Worm (Caenorhabditis elegans) whole organism, late embryonic: ENCODE data around the gene mtpn-1.

Experiments used
- C08G9.2 ChIP-seq: sonication (generic microtip); optimal IDR thresholded peaks from 2 replicates; lab custom pipeline; 2016; ENCODE audit warnings: mild to moderate bottlenecking, missing genetic modification characterization, moderate library complexity, missing compliant biosample characterization
- T23F11.4 ChIP-seq: fragments of 200-800 bp; sonication (Bioruptor generic); optimal IDR thresholded peaks from 2 replicates; lab custom pipeline; 2018; ENCODE audit warnings: mild to moderate bottlenecking, missing genetic modification characterization, missing compliant biosample characterization
- Y22D7AL.16 ChIP-seq: sonication (generic microtip); optimal IDR thresholded peaks from 2 replicates; lab custom pipeline; 2016; ENCODE audit warnings: missing genetic modification characterization, missing compliant biosample characterization
- ahr-1 ChIP-seq: sonication (generic microtip); optimal IDR thresholded peaks from 2 replicates; lab custom pipeline; 2016; ENCODE audit warnings: missing genetic modification characterization, missing compliant biosample characterization
- ceh-18 ChIP-seq: sonication (generic microtip); optimal IDR thresholded peaks from 2 replicates; lab custom pipeline; 2016; ENCODE audit warnings: missing genetic modification characterization, missing compliant biosample characterization
- ceh-19 ChIP-seq: fragments of 200-800 bp; sonication (Bioruptor generic); optimal IDR thresholded peaks from 2 replicates; lab custom pipeline; 2018; ENCODE audit warnings: mild to moderate bottlenecking, missing genetic modification characterization, missing compliant biosample characterization
- ceh-24 ChIP-seq: sonication (generic microtip); optimal IDR thresholded peaks from 2 replicates; lab custom pipeline; 2016; ENCODE audit warnings: mild to moderate bottlenecking, missing genetic modification characterization, missing compliant biosample characterization
- ceh-30 ChIP-seq: fragments of 150-350 bp; optimal IDR thresholded peaks from 2 replicates; lab custom pipeline; 2014; ENCODE audit warnings: missing biosample characterization, missing genetic modification characterization
- ceh-34 ChIP-seq: sonication (generic microtip); optimal IDR thresholded peaks from 2 replicates; lab custom pipeline; 2016; ENCODE audit warnings: mild to moderate bottlenecking, missing genetic modification characterization, missing compliant biosample characterization
- ceh-6 ChIP-seq: fragments of 200-800 bp; sonication (Bioruptor generic); optimal IDR thresholded peaks from 2 replicates; lab custom pipeline; 2018; ENCODE audit warnings: mild to moderate bottlenecking, missing genetic modification characterization, missing compliant biosample characterization
- dve-1 ChIP-seq: sonication (generic microtip); optimal IDR thresholded peaks from 2 replicates; lab custom pipeline; 2017; ENCODE audit warnings: antibody characterized with exemption, mild to moderate bottlenecking, missing genetic modification characterization, missing compliant biosample characterization
- elt-2 ChIP-seq: sonication (generic microtip); optimal IDR thresholded peaks from 2 replicates; lab custom pipeline; 2016; ENCODE audit warnings: missing genetic modification reagents, missing genetic modification characterization, missing compliant biosample characterization
- ets-4 ChIP-seq: sonication (generic microtip); optimal IDR thresholded peaks from 2 replicates; lab custom pipeline; 2016; ENCODE audit warnings: missing genetic modification characterization, missing compliant biosample characterization
- eyg-1 ChIP-seq: sonication (generic microtip); optimal IDR thresholded peaks from 2 replicates; lab custom pipeline; 2016; ENCODE audit warnings: missing genotype, missing genetic modification characterization, missing compliant biosample characterization
- fkh-6 ChIP-seq: sonication (generic microtip); optimal IDR thresholded peaks from 2 replicates; lab custom pipeline; 2016; ENCODE audit warnings: missing genetic modification characterization, missing compliant biosample characterization
- gmeb-2 ChIP-seq: sonication (generic microtip); optimal IDR thresholded peaks from 2 replicates; lab custom pipeline; 2016; ENCODE audit warnings: missing genetic modification characterization, inconsistent platforms, missing compliant biosample characterization
- hlh-15 ChIP-seq: sonication (generic microtip); optimal IDR thresholded peaks from 2 replicates; lab custom pipeline; 2016; ENCODE audit warnings: missing genetic modification characterization, missing compliant biosample characterization
- lim-6 ChIP-seq: sonication (generic microtip); optimal IDR thresholded peaks from 2 replicates; lab custom pipeline; 2016; ENCODE audit warnings: missing genetic modification characterization, missing compliant biosample characterization
- nfya-1 ChIP-seq: sonication (generic microtip); optimal IDR thresholded peaks from 2 replicates; lab custom pipeline; 2017; ENCODE audit warnings: missing genetic modification characterization, mild to moderate bottlenecking, missing compliant biosample characterization, antibody characterized with exemption, moderate library complexity
- nhr-232 ChIP-seq: sonication (generic microtip); optimal IDR thresholded peaks from 2 replicates; lab custom pipeline; 2016; ENCODE audit warnings: missing genetic modification characterization, missing compliant biosample characterization
- pat-9 ChIP-seq: fragments of 200-800 bp; sonication (Bioruptor generic); optimal IDR thresholded peaks from 2 replicates; lab custom pipeline; 2018; ENCODE audit warnings: mild to moderate bottlenecking, missing genetic modification characterization, moderate library complexity, missing compliant biosample characterization
- pha-2 ChIP-seq: sonication (generic microtip); optimal IDR thresholded peaks from 2 replicates; lab custom pipeline; 2017; ENCODE audit warnings: mild to moderate bottlenecking, missing genetic modification characterization, missing compliant biosample characterization
- pha-4 ChIP-seq: fragments of 150-350 bp; optimal IDR thresholded peaks from 2 replicates; lab custom pipeline; 2018; ENCODE audit warnings: missing biosample characterization, missing genetic modification reagents, missing genetic modification characterization
- pqm-1 ChIP-seq: sonication (generic microtip); optimal IDR thresholded peaks from 2 replicates; lab custom pipeline; 2016; ENCODE audit warnings: missing genetic modification characterization, missing compliant biosample characterization
- pros-1 ChIP-seq: fragments of 150-350 bp; optimal IDR thresholded peaks from 2 replicates; lab custom pipeline; 2014; ENCODE audit warnings: missing biosample characterization, missing genetic modification reagents, missing genetic modification characterization
- ref-2 ChIP-seq: sonication (generic microtip); optimal IDR thresholded peaks from 2 replicates; lab custom pipeline; 2016; ENCODE audit warnings: missing genetic modification characterization, missing compliant biosample characterization
- rnt-1 ChIP-seq: sonication (generic microtip); optimal IDR thresholded peaks from 2 replicates; lab custom pipeline; 2016; ENCODE audit warnings: missing genetic modification characterization, missing compliant biosample characterization
- sdc-2 ChIP-seq: sonication (generic microtip); optimal IDR thresholded peaks from 2 replicates; lab custom pipeline; 2016; ENCODE audit warnings: missing genotype, missing genetic modification characterization, missing compliant biosample characterization
- syd-9 ChIP-seq: sonication (generic microtip); optimal IDR thresholded peaks from 2 replicates; lab custom pipeline; 2016; ENCODE audit warnings: mild to moderate bottlenecking, missing genetic modification characterization, moderate library complexity, missing compliant biosample characterization
- tbx-2 ChIP-seq: sonication (generic microtip); optimal IDR thresholded peaks from 2 replicates; lab custom pipeline; 2016; ENCODE audit warnings: missing genetic modification characterization, missing compliant biosample characterization
- ttx-3 ChIP-seq: sonication (generic microtip); optimal IDR thresholded peaks from 2 replicates; lab custom pipeline; 2016; ENCODE audit warnings: missing genetic modification reagents, missing genetic modification characterization, missing compliant biosample characterization
- unc-3 ChIP-seq, 2 experiments: fragments of 200-800 bp in 1 of 2; sonication (Bioruptor generic) in 1 of 2; sonication (generic microtip) in 1 of 2; conservative IDR thresholded peaks in 1 of 2; optimal IDR thresholded peaks in 1 of 2; 2 replicates each; pipeline versions ENCODE4 v1.3.6 to Lab custom; 2016 to 2022; ENCODE audit warnings: missing compliant biosample characterization in 2 of 2, missing genetic modification characterization in 2 of 2, missing genetic modification reagents in 1 of 2
- unc-42 ChIP-seq: sonication (generic microtip); optimal IDR thresholded peaks from 2 replicates; lab custom pipeline; 2016; ENCODE audit warnings: missing genotype, missing genetic modification characterization, missing compliant biosample characterization
- unc-55 ChIP-seq: sonication (generic microtip); optimal IDR thresholded peaks from 2 replicates; lab custom pipeline; 2017; ENCODE audit warnings: missing biosample characterization, missing genetic modification reagents, missing genetic modification characterization
- unc-86 ChIP-seq: sonication (generic microtip); optimal IDR thresholded peaks from 2 replicates; lab custom pipeline; 2016; ENCODE audit warnings: missing genetic modification characterization, missing compliant biosample characterization
- zip-5 ChIP-seq: sonication (generic microtip); optimal IDR thresholded peaks from 2 replicates; lab custom pipeline; 2016; ENCODE audit warnings: missing genetic modification characterization, missing compliant biosample characterization

The mtpn-1 gene

ce11 chrX:2446185-2446584 lies 38.9 kb downstream of the mtpn-1 start:
- TF ChIP-seq ceh-30 (tag; lab: Kevin White, UChicago) (no peak), pqm-1 (tag; lab: Kevin White, UChicago) (no peak), eyg-1 (tag; lab: Kevin White, UChicago) (no peak), dve-1 (tag; lab: Kevin White, UChicago) (no peak), gmeb-2 (tag; lab: Kevin White, UChicago) (no peak), sdc-2 (no peak), hlh-15 (no peak), pha-4 (no peak), ceh-24 (tag; lab: Kevin White, UChicago) (no peak), nfya-1 (tag; lab: Kevin White, UChicago) (no peak), unc-86 (no peak), unc-3 (GFP tag; conservative IDR thresholded peaks at IDR 0.05; lab: Robert Waterston, UW) (no peak), unc-3 (tag; optimal IDR thresholded peaks at IDR 0.05; lab: Kevin White, UChicago) (no peak), ref-2 (tag; lab: Kevin White, UChicago) (no peak)

- TF ChIP-seq C08G9.2 (no peak), nfya-1 (tag; lab: Kevin White, UChicago) (no peak), Y22D7AL.16 (tag; lab: Kevin White, UChicago) (no peak), lim-6 (tag; lab: Kevin White, UChicago) (no peak), T23F11.4 (GFP tag; lab: Kevin White, UChicago) (no peak), eyg-1 (tag; lab: Kevin White, UChicago) (no peak), ets-4 (tag; lab: Kevin White, UChicago) (no peak), syd-9 (no peak), tbx-2 (no peak), zip-5 (tag; lab: Kevin White, UChicago) (no peak), pha-2 (no peak), elt-2 (tag; lab: Kevin White, UChicago) (no peak), fkh-6 (tag; lab: Kevin White, UChicago) (no peak), ceh-19 (no peak), ceh-34 (tag; lab: Kevin White, UChicago) (no peak)
These were observed 39.9 kb downstream of the mtpn-1 start for ce11 chrX:2447214-2447613.

ce11 chrX:2450994-2451393 lies 43.7 kb downstream of the mtpn-1 start:
- TF ChIP-seq pat-9 (no peak), T23F11.4 (GFP tag; lab: Kevin White, UChicago) (no peak), ahr-1 (tag; lab: Kevin White, UChicago) (no peak), ceh-19 (no peak), unc-42 (tag; lab: Kevin White, UChicago) (peak; percentile 83), ceh-6 (GFP tag; lab: Kevin White, UChicago) (peak; percentile 12), pros-1 (tag; lab: Kevin White, UChicago) (no peak)

- TF ChIP-seq unc-55 (GFP tag; lab: Kevin White, UChicago): peak; percentile 49
- TF ChIP-seq ceh-18 (tag; lab: Kevin White, UChicago): no peak
- TF ChIP-seq pqm-1 (tag; lab: Kevin White, UChicago): no peak
- no peak for TF ChIP-seq ceh-24 (tag; lab: Kevin White, UChicago)
- TF ChIP-seq nhr-232 (tag; lab: Kevin White, UChicago): no peak
- peak; percentile 20 for TF ChIP-seq rnt-1 (tag; lab: Kevin White, UChicago)
- TF ChIP-seq ets-4 (tag; lab: Kevin White, UChicago): no peak
- TF ChIP-seq ahr-1 (tag; lab: Kevin White, UChicago): no peak
- TF ChIP-seq ttx-3 (tag; lab: Kevin White, UChicago): no peak
These were observed 45.0 kb downstream of the mtpn-1 start for ce11 chrX:2452297-2452696.
